Fruit fly (Drosophila melanogaster) whole organism, larva: ENCODE results near the gene CG34453.

Experiments used
- noc ChIP-seq: fragments of 200-800 bp; sonication (Bioruptor generic); optimal IDR thresholded peaks from 3 replicates; lab custom pipeline; 2019; ENCODE audit warnings: missing biosample characterization, mild to moderate bottlenecking, missing genetic modification characterization, moderate library complexity

CG34453 gene

DNA sequence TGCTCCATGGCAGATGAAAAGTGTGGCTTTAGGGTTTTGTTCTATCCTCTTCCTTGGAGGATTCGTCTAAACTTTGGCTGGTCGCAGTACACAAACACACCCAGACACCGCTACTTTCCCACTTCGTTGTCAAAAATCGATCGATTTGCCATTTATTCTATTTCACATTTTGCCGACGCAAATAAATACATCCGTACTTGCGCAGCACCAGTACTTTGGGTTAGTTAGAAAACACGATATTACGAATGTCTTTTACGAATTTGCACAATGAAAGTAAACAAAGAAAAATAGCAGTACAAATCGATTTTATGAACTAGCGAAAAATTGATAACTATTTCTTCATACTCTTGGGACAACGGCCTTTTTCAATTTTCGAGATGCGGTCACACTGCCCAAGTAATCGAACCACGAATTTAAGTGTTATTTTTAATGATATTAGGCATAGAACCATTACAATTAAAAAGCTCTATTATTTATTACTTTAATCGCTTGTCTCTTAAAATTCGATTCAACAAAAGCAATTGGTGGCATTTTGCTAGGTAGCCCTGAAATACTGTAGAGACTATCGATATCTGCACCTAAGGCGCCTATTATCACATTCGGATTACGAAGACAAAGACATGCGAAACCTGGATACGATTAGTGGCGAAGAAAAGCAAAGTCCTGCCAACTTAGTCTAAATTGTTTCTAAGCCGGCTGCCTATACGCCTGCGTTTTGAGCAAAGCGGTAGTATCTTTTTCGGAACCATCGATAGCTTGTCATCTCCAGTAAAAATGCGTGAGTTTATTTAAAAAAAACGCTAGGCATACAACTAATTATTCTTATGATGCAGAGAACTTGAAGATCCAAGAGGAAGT is 24.7 kb upstream of the CG34453 start, which contains the start of the genes DIP2 and wac:
Gene DIP2 (minus strand): TSS at position 337 of the 858 bp plus-strand sequence.
Gene wac (plus strand): TSS at position 559 of the 858 bp plus-strand sequence.
- no peak for TF ChIP-seq noc

DNA sequence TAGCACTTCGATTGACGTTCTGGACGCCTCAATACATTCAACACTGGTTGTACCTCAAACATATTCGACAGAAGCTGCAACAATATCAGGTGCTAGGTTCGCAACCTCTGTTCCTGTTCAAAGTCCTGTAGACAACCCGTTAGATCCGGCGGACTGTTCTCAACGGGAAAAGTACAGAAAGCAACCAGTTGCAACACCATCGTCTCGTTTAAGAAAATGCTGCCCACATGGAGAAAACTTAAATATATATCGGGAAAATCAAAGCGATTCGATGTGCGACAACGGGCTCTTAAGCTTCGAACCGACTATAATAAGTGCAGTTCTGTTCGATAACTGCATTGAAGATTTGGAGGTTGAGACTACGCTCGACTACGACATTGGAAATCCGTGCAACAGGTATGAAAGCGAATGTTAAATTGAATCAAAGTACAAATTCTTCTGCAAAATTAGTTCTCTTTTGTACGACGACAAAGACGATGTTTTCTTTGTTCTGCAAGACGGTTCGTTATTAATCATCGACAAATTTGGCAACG is 15.1 kb upstream of the CG34453 start:
- no peak for TF ChIP-seq noc

DNA sequence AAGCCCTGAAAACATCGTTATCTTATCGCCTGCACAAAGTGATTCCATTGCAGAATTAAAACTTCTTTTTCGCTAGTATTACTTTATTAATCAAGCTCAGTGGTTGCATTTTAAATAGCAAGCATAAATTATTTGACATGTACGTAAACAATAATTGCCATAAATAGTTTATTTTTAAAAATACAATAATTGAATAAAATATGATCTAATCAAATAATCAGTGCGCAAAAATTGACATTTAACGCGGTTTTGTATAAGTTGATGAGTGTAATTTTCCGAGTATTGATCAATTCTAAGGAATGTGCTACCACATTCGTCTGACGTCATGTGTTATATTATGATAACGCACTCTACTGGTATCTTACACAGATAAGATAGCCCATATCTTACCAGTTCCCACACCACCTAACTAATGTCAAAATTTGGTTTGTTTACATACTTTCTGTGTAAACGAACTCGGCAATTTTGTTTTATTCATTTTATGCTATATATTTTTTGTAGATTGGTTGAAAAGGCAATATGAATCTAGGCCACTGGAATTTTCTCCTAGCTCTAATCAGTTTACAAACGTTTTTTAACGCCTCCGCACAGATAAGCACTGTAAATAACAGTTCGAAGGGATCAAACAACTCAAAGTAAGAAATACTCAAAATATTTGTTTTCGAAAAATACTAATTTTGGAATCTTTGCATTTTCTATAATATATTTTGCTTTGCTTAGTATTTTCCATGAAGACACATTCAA is 14.5 kb upstream of the CG34453 start, which contains the start of gene mthl14:
Gene mthl14 (plus strand): TSS at position 10 of the 744 bp plus-strand sequence.
- no peak for TF ChIP-seq noc

DNA sequence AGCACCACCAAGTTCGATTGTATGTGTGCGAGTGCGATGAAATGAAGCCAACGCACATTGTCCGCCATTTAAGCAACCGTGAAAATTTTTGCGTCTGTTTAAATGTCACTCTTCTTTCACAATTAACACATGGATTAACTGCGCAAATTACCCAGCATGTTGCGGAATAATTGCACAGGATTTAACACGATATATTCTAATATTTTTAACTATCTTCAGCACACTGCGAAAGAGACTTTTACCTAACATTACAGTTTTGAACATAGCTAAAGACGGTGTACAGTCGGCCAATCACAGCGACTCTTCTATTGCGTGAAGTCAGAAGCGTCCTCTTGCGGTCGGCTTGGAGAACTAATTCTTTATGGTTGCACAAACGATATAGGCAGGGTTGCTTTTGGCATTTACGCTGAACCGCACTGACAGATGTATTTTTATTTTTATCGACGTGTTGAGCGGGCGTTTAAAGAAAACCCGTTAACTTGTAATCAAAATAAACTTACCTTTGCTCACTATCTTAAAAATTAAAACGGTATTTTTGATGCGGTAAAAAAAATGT is 13.6 kb upstream of the CG34453 start:
- TF ChIP-seq noc, result no peak

DNA sequence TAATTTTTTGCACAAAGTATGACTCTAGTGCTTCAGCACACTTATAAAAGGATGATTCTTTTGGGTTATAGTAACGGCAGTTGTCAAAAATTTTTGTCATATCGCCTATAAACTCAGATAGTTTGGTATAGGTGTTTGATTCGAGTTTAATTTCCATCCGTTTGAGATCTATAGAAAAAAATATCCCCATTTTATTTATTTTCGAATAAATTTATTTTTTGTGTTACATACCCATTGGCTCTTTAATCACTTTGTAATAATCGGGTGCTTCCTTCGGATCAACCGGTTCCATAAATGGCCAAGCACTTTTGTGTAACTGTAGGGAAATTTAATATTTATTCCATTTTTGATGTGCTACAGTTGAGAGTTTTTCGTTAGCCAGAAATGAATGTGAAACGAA is 1.2 kb upstream of the CG34453 start:
- no peak for TF ChIP-seq noc

DNA sequence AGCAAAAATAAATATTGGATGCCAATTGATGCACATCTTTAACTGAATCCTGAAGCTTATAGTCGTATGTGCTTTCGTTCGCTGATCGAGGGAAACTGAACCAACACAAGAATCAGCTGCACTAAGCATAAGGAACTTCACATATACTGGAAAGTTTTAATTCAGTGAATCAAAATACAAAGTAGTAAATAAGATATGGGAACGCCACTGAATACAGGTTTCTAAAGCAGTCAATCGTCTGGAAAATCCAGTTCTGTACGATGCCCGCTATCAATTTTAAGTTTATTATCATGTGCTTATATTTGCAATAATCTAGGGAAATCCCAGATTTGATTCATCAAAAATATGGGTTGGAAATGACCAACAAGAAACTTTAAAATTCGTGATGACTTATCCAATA is 884 bp downstream of the CG34453 start, which contains the start of gene CG34454:
Gene CG34454 (minus strand): TSS at position 84 of the 400 bp plus-strand sequence.
- TF ChIP-seq noc, result no peak

DNA sequence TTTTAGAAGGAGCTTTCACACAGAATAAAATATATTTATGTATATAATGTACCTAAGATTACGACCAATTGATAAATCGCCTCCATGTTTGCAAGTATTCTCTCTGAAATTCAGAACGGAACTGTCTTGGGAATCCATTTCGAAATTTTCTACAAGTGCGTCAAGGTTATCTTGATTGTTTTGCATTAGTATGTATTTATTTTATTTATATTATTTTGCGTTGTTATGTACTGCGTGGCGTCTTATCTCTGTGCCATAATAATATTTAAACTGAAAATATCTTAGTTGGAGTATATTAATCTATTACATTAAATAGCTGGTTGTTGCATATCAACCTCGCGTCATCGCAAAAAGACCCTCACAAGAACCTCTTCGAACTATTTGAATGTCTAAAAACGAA is 1.6 kb downstream of the CG34453 start, which contains the start of gene CG42846:
Gene CG42846 (minus strand): TSS at position 101 of the 400 bp plus-strand sequence.
- TF ChIP-seq noc, result no peak

DNA sequence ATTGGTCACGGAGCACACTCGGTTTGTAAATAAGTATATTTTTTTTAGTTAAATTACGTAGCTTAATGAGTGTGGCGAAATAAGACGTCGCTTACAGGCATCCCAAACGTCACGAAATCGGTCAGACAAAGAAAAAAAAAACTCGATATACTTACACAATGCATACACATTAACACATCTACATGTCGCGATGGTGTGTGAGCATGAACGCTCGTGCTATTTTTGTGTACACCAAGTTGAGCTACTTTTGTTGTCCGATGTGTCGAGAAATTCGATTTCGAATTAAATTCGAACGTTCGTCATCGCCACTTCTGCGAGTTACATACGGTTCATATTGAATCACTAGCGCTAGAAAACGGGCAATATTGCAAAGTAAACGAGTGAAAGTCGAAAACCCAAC is 8.0 kb downstream of the CG34453 start:
- TF ChIP-seq noc, result no peak

DNA sequence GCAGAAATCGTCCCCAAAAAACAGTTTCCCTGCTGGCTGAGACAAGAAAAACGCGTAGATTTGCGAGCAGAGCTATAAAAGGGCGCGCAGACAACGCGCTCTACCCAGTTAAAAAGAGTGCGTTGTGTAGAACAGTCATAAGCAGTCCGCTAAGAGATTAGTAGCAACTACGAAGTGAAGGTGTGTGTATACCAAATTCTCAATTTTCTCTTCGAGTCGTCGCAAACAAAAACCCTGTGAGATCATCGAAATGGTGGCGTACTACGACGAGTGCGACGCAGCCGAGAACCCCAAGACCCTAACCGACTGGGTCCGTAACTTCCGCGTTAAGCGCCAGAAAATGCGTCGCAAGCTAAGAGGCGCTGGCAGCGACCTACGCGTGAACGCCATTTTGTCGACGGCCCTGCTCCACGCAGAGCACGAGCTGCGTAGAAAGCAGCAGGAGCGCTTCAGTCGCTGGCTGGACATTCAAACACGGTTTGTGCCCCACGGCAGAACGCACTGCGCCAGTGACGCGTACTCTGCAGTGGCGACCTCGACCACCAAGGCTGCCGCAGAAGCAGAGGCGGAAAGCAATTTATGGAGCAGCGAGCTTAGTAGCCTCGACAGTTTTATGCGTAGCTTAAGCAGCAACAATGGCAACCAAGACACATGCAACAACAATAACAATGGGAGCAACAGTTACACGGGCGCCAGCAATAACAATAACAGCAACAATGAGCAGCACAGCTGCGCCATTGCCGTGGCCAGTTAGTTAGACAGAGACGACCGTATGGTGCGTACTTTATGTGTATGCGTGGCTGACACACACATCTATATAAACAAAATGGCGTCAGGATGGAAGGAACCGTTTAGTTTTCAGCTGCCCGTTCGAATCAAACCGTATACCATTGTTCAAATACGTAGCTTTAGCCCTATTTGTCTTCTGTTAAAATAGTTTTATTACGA is 8.9 kb downstream of the CG34453 start:
- no peak for TF ChIP-seq noc

DNA sequence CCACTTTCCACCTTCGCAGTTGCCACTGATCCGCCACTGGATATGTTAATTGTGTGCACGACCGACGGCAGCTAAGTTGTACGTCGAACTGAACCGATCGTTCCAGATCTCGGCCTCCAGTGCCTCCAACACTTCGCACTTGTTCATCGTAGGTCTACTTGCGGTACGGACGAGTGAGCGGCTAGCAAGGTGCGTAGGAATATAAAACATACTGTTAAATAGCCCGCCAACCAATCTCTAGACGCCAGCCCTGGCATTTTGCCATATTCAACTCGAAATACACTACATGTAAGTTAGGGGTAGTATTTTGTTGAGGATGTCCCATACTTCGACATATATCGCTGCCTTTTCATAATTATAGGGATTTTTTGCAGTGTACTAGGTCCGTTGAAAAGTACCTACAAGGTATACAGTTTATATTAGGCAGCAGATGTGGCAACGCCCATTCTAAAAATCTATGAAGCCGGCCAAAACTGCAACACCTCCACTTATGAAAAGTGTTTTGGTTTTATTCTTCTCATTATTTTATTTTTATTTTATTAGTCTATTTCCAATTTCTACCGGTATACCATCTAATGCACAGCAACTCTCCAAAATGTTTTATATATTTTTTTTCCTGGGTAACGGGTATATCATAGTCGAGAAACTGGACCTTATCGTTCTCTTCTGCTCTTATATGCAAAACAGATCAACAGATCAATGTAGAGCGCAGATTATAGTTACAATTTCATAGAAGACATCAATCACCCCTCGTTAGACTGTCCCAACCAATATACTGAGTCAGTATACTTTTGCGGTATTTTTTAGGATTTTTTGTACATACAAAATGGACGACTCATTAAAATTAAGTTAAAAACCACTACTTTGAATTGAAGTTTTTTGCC is 9.9 kb downstream of the CG34453 start, which contains the start of the genes pyx and CG33229:
Gene pyx (minus strand): TSS at position 51 of the 884 bp plus-strand sequence.
Gene CG33229 (plus strand): TSS at position 834 of the 884 bp plus-strand sequence.
- TF ChIP-seq noc, result peak; percentile 64

DNA sequence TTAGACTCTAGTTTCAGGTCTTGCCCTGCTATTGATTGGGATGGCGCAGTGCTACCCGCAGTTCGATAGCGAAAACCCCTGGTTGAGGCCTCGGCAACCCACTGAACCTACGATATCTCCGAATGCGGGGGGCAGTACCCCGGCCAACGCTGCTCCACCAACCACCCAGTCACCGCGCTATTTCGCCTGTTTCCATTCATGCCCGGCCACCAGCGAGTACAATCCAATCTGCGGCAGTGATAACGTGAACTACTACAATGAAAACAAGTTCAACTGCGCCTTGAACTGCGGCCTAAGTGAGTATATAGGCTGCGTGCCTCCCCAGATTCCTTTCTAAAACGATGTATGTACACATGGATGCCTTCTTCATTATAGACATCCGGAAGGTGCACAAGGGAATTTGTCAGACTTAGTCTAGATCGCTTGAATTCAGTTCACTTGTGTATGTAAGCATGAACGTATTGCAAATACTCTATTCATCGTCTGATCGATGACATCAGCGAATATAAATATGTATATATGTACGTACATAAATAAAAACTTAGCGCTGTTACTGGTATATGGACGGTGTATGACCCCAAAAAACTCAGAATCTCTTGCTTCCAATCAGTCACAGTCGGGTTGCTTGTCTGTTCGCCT is 15.6 kb downstream of the CG34453 start, which contains the start of gene CG13877:
Gene CG13877 (plus strand): TSS at position 589 of the 639 bp plus-strand sequence.
- TF ChIP-seq noc, result no peak

DNA sequence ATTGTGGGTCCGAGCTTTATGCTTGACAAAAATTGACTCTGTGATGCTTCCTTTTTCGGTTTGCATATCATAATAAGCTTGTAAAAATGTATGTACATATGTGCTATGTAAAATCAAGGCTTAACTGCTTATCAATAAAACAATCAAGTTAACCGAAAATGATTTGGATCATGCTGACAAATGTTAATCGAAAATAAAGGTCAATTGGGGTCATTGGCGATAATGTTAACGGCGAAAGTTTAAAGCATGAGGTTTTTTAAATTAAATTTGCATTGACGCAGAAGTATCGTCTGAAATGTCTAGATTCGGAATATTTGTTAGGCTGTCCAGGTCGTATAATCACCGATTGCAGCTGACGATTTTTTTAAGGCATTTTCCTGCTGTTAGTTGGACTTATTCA is 16.8 kb downstream of the CG34453 start, which contains the start of gene Kaz1-ORFB:
Gene Kaz1-ORFB (plus strand): TSS at position 301 of the 400 bp plus-strand sequence.
- TF ChIP-seq noc, result no peak

DNA sequence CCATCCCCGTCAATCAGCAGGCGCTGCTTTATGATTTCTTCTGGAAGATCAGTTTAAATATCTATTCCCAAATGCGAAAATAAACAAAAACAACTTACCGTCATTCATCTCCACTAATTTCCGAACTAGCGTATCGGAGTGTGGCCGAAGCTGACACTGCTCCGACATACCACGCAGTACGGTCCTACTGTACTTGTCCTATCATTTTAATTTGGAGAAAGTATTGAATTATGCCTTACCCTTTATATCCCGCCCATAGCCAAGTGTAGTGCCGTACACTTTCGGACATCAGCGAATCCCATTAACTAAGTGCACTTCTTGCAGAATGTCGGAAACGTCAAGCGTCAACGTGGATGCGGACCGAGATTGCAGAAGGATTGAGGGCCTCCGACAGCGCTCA is 20.6 kb downstream of the CG34453 start, which contains the start of the genes thoc7 and Dis3l2:
Gene thoc7 (minus strand): TSS at position 168 of the 400 bp plus-strand sequence.
Gene Dis3l2 (plus strand): TSS at position 190 of the 400 bp plus-strand sequence.
- TF ChIP-seq noc, result no peak
